Fruit fly (Drosophila melanogaster): ENCODE measurements around the gene LysE.

Gene LysE

dm6 chr3L:1204674-1205547 is 7.7 kb upstream of the LysE start, which contains the start of gene CG9119 (continued):
- peak; percentile 60 for TF ChIP-seq CG6813 (GFP tag; optimal IDR thresholded peaks at IDR 0.05)
- TF ChIP-seq CG7372 (GFP tag; IDR thresholded peaks at IDR 0.05): 0 out of 2 replicates have a peak, but pooled peaks have one; percentile 26
- no peak for TF ChIP-seq Opbp (GFP tag; IDR thresholded peaks at IDR 0.05; ENCODE audit: partially characterized antibody)
- TF ChIP-seq CG13624 (GFP tag; optimal IDR thresholded peaks at IDR 0.05): peak; percentile 71
- peak; percentile 80 for TF ChIP-seq mam (GFP tag; optimal IDR thresholded peaks at IDR 0.05)
- TF ChIP-seq p53 (GFP tag; optimal IDR thresholded peaks at IDR 0.05): peak; percentile 11
- TF ChIP-seq Blimp-1 (GFP tag; optimal IDR thresholded peaks at IDR 0.05): peak; percentile 100
- TF ChIP-seq CG34376 (GFP tag; optimal IDR thresholded peaks at IDR 0.05): peak; percentile 67
- TF ChIP-seq pros (GFP tag; optimal IDR thresholded peaks at IDR 0.05): no peak
- peak; percentile 71 for TF ChIP-seq Antp (GFP tag; optimal IDR thresholded peaks at IDR 0.05)
- TF ChIP-seq peb (GFP tag; IDR thresholded peaks at IDR 0.05): 0 out of 2 replicates have a peak, but pooled peaks have one; percentile 13
- TF ChIP-seq CG15696 (tag; optimal IDR thresholded peaks at IDR 0.05): peak; percentile 12
- peak; percentile 65 for TF ChIP-seq CG13424 (tag; optimal IDR thresholded peaks at IDR 0.05)
- 0 out of 2 replicates have a peak, but pooled peaks have one; percentile 36 for TF ChIP-seq CG4730 (GFP tag; IDR thresholded peaks at IDR 0.05)
- TF ChIP-seq oc (tag; optimal IDR thresholded peaks at IDR 0.05): peak; percentile 40
- TF ChIP-seq CG15269 (tag; optimal IDR thresholded peaks at IDR 0.05): peak; percentile 75
- 0 out of 2 replicates have a peak, but pooled peaks have one; percentile 14 for TF ChIP-seq CG42726 (GFP tag; IDR thresholded peaks at IDR 0.05; ENCODE audit: partially characterized antibody)
- peak; percentile 76 for TF ChIP-seq exex (tag; optimal IDR thresholded peaks at IDR 0.05)

dm6 chr3L:1206682-1207421 is 5.8 kb upstream of the LysE start, which contains the start of gene LysB:
Gene LysB (plus strand): TSS chr3L:1207371.
- TF ChIP-seq CG10147 (GFP tag; optimal IDR thresholded peaks at IDR 0.05) (no peak), kni (GFP tag; optimal IDR thresholded peaks at IDR 0.05) (no peak), HmgZ (tag; optimal IDR thresholded peaks at IDR 0.05) (peak; percentile 80), CG16863 (GFP tag; optimal IDR thresholded peaks at IDR 0.05) (no peak), sd (tag; optimal IDR thresholded peaks at IDR 0.05) (peak; percentile 30), CG11093 (GFP tag; IDR thresholded peaks at IDR 0.05) (no peak), CG13287 (GFP tag; IDR thresholded peaks at IDR 0.05; ENCODE audit: partially characterized antibody) (0 out of 2 replicates have a peak, but pooled peaks have one; percentile 12), Jarid2 (GFP tag; optimal IDR thresholded peaks at IDR 0.05) (peak; percentile 4), p53 (GFP tag; optimal IDR thresholded peaks at IDR 0.05) (no peak), nmo (GFP tag; optimal IDR thresholded peaks at IDR 0.05) (peak; percentile 6), lbe (GFP tag; optimal IDR thresholded peaks at IDR 0.05) (no peak), Bteb2 (GFP tag; optimal IDR thresholded peaks at IDR 0.05) (no peak), ewg (GFP tag; optimal IDR thresholded peaks at IDR 0.05) (no peak), vvl (GFP tag; IDR thresholded peaks at IDR 0.05) (0 out of 2 replicates have a peak, but pooled peaks have one; percentile 30), Hmx (GFP tag; optimal IDR thresholded peaks at IDR 0.05) (no peak), Opbp (GFP tag; IDR thresholded peaks at IDR 0.05; ENCODE audit: partially characterized antibody) (peak; percentile 29; the same call in 1 of the 3 replicates), Dp (GFP tag; optimal IDR thresholded peaks at IDR 0.05) (peak; percentile 59), Lhr (GFP tag; optimal IDR thresholded peaks at IDR 0.05) (peak; percentile 37), Fer2 (tag; optimal IDR thresholded peaks at IDR 0.05) (no peak), CG5180 (GFP tag; optimal IDR thresholded peaks at IDR 0.05) (no peak), wdn (GFP tag; IDR thresholded peaks at IDR 0.05) (0 out of 2 replicates have a peak, but pooled peaks have one; percentile 39), CrebB (tag; optimal IDR thresholded peaks at IDR 0.05) (no peak), Meics (GFP tag; optimal IDR thresholded peaks at IDR 0.05) (no peak), CG6272 (GFP tag; IDR thresholded peaks at IDR 0.05) (peak; percentile 16; the same call in 1 of the 2 replicates), CG6683 (GFP tag; optimal IDR thresholded peaks at IDR 0.05) (no peak), Pdp1 (GFP tag; optimal IDR thresholded peaks at IDR 0.05) (peak in 1 of 2 experiments; percentile 30), CG8924 (tag; optimal IDR thresholded peaks at IDR 0.05) (no peak), CTCF (GFP tag; optimal IDR thresholded peaks at IDR 0.05) (peak; percentile 13), ftz-f1 (GFP tag; optimal IDR thresholded peaks at IDR 0.05) (peak; percentile 33)
